Fruit fly (Drosophila melanogaster): ENCODE results near the gene Or2a.

Or2a gene

DNA sequence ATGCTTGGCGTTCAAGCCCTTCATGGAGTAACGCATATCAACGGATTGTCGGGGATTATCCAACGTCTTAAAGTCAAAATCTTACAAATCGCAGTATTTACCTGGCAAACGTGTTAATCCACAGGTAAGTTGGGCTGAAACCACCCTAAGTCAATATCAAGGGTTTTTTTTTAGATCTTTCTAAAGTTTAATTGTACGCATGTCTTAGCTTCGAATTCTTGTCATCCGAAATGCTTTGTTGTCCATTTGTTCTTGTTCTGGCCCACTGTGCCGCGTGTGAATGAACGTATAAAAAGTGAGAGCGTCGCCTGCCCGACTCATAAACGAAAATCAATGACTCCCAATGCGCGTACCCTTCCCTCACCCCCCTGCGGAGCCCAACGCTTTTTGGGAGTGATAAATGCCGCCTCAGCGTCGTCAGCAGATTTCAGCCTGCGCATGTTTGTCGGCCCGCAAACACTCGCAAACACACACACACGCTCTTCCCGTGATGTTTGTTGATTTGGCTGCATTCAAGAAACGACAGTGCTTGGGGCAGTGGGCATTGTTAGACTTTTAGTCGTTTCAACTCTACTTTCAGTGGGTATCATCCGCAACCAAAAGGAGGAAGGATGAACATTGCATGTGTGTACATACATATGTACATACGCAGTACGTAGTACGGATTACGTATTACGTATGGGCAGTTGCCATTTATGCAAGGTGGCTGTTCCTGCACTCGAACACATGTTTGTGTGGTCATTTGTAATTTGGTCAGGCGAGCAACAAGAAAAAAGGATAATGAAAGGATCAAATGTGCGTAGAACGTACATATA is 50.4 kb downstream of the Or2a start (continued):
- TF ChIP-seq Ssrp (tag; optimal IDR thresholded peaks at IDR 0.05) (peak; percentile 94), Eip74EF (GFP tag; optimal IDR thresholded peaks at IDR 0.05) (peak in 1 of 2 experiments; percentile 94), CG10431 (GFP tag; optimal IDR thresholded peaks at IDR 0.05) (peak; percentile 86), CG12659 (GFP tag; optimal IDR thresholded peaks at IDR 0.05) (peak; percentile 96), zfh1 (GFP tag; IDR thresholded peaks at IDR 0.05) (peak; percentile 74; the same call in 2 of the 3 replicates), Neu2 (GFP tag; optimal IDR thresholded peaks at IDR 0.05; ENCODE audit: borderline replicate concordance) (peak; percentile 85), bigmax (GFP tag; optimal IDR thresholded peaks at IDR 0.05) (no peak), fd96Cb (tag; optimal IDR thresholded peaks at IDR 0.05) (peak; percentile 94), CG5180 (GFP tag; optimal IDR thresholded peaks at IDR 0.05) (peak; percentile 85), CG15269 (tag; optimal IDR thresholded peaks at IDR 0.05) (peak; percentile 94), wdn (GFP tag; IDR thresholded peaks at IDR 0.05) (no peak), CG10321 (GFP tag; IDR thresholded peaks at IDR 0.05) (peak; percentile 31; the same call in 1 of the 2 replicates), CG4707 (GFP tag; optimal IDR thresholded peaks at IDR 0.05) (peak; percentile 98), CG18476 (GFP tag; optimal IDR thresholded peaks at IDR 0.05) (peak; percentile 90), bbx (GFP tag; IDR thresholded peaks at IDR 0.05; ENCODE audit: partially characterized antibody) (no peak), CG7786 (GFP tag; optimal IDR thresholded peaks at IDR 0.05) (peak; percentile 96), HLH4C (GFP tag; IDR thresholded peaks at IDR 0.05; ENCODE audit: partially characterized antibody) (no peak), chif (GFP tag; optimal IDR thresholded peaks at IDR 0.05) (peak; percentile 93 to 96), Spps (tag; optimal IDR thresholded peaks at IDR 0.05) (peak; percentile 83), fu2 (GFP tag; optimal IDR thresholded peaks at IDR 0.05) (peak; percentile 93), CG17568 (GFP tag; optimal IDR thresholded peaks at IDR 0.05) (peak; percentile 85), Sry-β (GFP tag; optimal IDR thresholded peaks at IDR 0.05) (peak; percentile 63), Optix (GFP tag; IDR thresholded peaks at IDR 0.05) (peak; percentile 74), btn (GFP tag; optimal IDR thresholded peaks at IDR 0.05) (peak; percentile 88), CG34376 (GFP tag; optimal IDR thresholded peaks at IDR 0.05) (peak; percentile 87), CG13894 (tag; optimal IDR thresholded peaks at IDR 0.05) (peak; percentile 63), CG33213 (GFP tag; optimal IDR thresholded peaks at IDR 0.05) (peak; percentile 87), exex (tag; optimal IDR thresholded peaks at IDR 0.05) (peak; percentile 64), br (optimal IDR thresholded peaks at IDR 0.05) (no peak), da (GFP tag; optimal IDR thresholded peaks at IDR 0.05) (peak; percentile 89), ewg (GFP tag; optimal IDR thresholded peaks at IDR 0.05) (peak; percentile 87), stc (GFP tag; IDR thresholded peaks at IDR 0.05) (peak; percentile 70), CG4328 (GFP tag; optimal IDR thresholded peaks at IDR 0.05) (peak; percentile 87), hb (GFP tag; IDR thresholded peaks at IDR 0.05; ENCODE audit: partially characterized antibody) (no peak), CG7357 (GFP tag; IDR thresholded peaks at IDR 0.05) (peak; percentile 80), B-H1 (GFP tag; IDR thresholded peaks at IDR 0.05) (no peak; the same call in 1 of the 3 replicates), CG6854 (GFP tag; optimal IDR thresholded peaks at IDR 0.05) (peak; percentile 91), mam (GFP tag; optimal IDR thresholded peaks at IDR 0.05) (peak; percentile 93), Xbp1 (GFP tag; optimal IDR thresholded peaks at IDR 0.05) (peak; percentile 92), CG10565 (GFP tag; optimal IDR thresholded peaks at IDR 0.05) (peak; percentile 69), CG6254 (GFP tag; optimal IDR thresholded peaks at IDR 0.05) (peak; percentile 83), CG32772 (GFP tag; IDR thresholded peaks at IDR 0.05) (peak; percentile 60), CG13624 (GFP tag; optimal IDR thresholded peaks at IDR 0.05) (peak; percentile 94), cg (GFP tag; optimal IDR thresholded peaks at IDR 0.05) (peak; percentile 41), CG2678 (tag; optimal IDR thresholded peaks at IDR 0.05) (peak; percentile 96), gfzf (GFP tag; optimal IDR thresholded peaks at IDR 0.05) (no peak), HmgZ (tag; optimal IDR thresholded peaks at IDR 0.05) (peak; percentile 90), gcm2 (GFP tag; optimal IDR thresholded peaks at IDR 0.05) (peak; percentile 72)
